Fruit fly (Drosophila melanogaster) Kc167 (cell line): ENCODE data around the gene aph-1.

Experiments used
- Sin3A ChIP-seq: fragments of >200 bp; optimal IDR thresholded peaks from 2 replicates; lab custom pipeline; 2018; ENCODE audit warnings: missing external identifiers
- h ChIP-seq: fragments of >200 bp; optimal IDR thresholded peaks from 3 replicates; lab custom pipeline; 2018; ENCODE audit warnings: missing external identifiers
- insv ChIP-seq: fragments of >200 bp; optimal IDR thresholded peaks from 3 replicates; lab custom pipeline; 2018; ENCODE audit warnings: missing external identifiers
- psq ChIP-seq: fragments of >200 bp; optimal IDR thresholded peaks from 2 replicates; lab custom pipeline; 2017; ENCODE audit warnings: missing external identifiers

DNA sequence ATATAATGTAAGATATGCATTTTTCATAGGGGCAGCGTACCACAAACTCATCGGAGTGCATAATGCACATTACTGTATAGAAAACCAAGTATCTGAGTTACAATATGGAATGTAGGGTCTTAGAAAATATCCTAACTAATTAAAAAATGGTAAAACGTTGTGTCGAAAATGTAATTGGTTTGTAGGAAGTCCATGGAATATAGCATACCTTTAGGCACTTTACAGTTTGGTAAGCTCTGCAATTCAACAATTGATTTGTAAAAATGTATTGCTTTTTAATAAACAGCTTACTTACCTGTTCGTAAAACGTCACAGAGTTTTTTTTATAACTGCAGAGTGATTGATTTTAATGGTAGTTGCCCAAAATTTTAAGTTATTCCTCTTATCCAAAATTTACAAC is 46.1 kb downstream of the aph-1 start, which contains the start of gene CG2964:
- TF ChIP-seq psq (no peak), Sin3A (lab: Kevin White, UChicago) (no peak), h (lab: Kevin White, UChicago) (no peak), insv (lab: Kevin White, UChicago) (no peak)
